Fruit fly (Drosophila melanogaster): ENCODE measurements around the gene Arp2.

dm6 chrX:16573659-16574058 lies 19.9 kb upstream of the Arp2 start:
- TF ChIP-seq sv (GFP tag; optimal IDR thresholded peaks at IDR 0.05), result no peak
- TF ChIP-seq Dfd (GFP tag; optimal IDR thresholded peaks at IDR 0.05), result no peak
- TF ChIP-seq dl (GFP tag; optimal IDR thresholded peaks at IDR 0.05; ENCODE audit: insufficient read depth in 1 of 2, partially characterized antibody in 2 of 2), result no peak
- no peak for TF ChIP-seq CG32264 (GFP tag; optimal IDR thresholded peaks at IDR 0.05)
